Fruit fly (Drosophila melanogaster) whole organism, embryonic: Measurements from ENCODE around the gene CG9132.

Source experiments
- Antp ChIP-seq: fragments of 200-800 bp; sonication (Bioruptor generic); optimal IDR thresholded peaks from 3 replicates; lab custom pipeline; 2016; ENCODE audit warnings: missing biosample characterization, missing genetic modification characterization
- Atf-2 ChIP-seq: fragments of 200-800 bp; sonication (Bioruptor generic); optimal IDR thresholded peaks from 2 replicates; lab custom pipeline; 2016; ENCODE audit warnings: missing biosample characterization, missing genetic modification characterization
- Blimp-1 ChIP-seq: fragments of 200-800 bp; sonication (Bioruptor generic); optimal IDR thresholded peaks from 3 replicates; lab custom pipeline; 2018; ENCODE audit warnings: missing biosample characterization, missing genetic modification characterization, mild to moderate bottlenecking, moderate library complexity, missing genetic modification reagents
- CG10462 ChIP-seq: fragments of 200-800 bp; sonication (Bioruptor generic); optimal IDR thresholded peaks from 2 replicates; lab custom pipeline; 2016; ENCODE audit warnings: missing biosample characterization, missing genetic modification characterization
- CG12769 ChIP-seq: fragments of 200-800 bp; sonication (Bioruptor generic); optimal IDR thresholded peaks from 2 replicates; lab custom pipeline; 2019; ENCODE audit warnings: missing biosample characterization, mild to moderate bottlenecking, missing genetic modification characterization, moderate library complexity
- CG13123 ChIP-seq: fragments of 200-800 bp; sonication (Bioruptor generic); optimal IDR thresholded peaks from 2 replicates; lab custom pipeline; 2016; ENCODE audit warnings: missing biosample characterization, missing genetic modification characterization
- CG13287 ChIP-seq: fragments of 200-800 bp; sonication (Bioruptor generic); IDR thresholded peaks from 2 replicates; pipeline ENCODE4 v1.3.6; 2022; ENCODE audit warnings: missing biosample characterization, missing genetic modification characterization; ENCODE audit not compliant: partially characterized antibody
- CG13296 ChIP-seq: fragments of 200-800 bp; sonication (Bioruptor generic); optimal IDR thresholded peaks from 3 replicates; lab custom pipeline; 2018; ENCODE audit warnings: missing biosample characterization, mild to moderate bottlenecking, missing genetic modification characterization
- CG13424 ChIP-seq: fragments of 200-800 bp; sonication (Bioruptor generic); optimal IDR thresholded peaks from 2 replicates; lab custom pipeline; 2019; ENCODE audit warnings: missing biosample characterization, mild to moderate bottlenecking, missing genetic modification characterization, moderate library complexity
- CG13894 ChIP-seq: fragments of 200-800 bp; sonication (Bioruptor generic); optimal IDR thresholded peaks from 3 replicates; lab custom pipeline; 2018; ENCODE audit warnings: missing biosample characterization, mild to moderate bottlenecking, missing genetic modification characterization, moderate library complexity
- CG14441 ChIP-seq: fragments of 200-800 bp; sonication (Bioruptor generic); IDR thresholded peaks from 2 replicates; pipeline ENCODE4 v1.3.6; 2022; ENCODE audit warnings: missing biosample characterization, missing genetic modification characterization
- CG15514 ChIP-seq: fragments of 200-800 bp; sonication (Bioruptor generic); optimal IDR thresholded peaks from 3 replicates; lab custom pipeline; 2017; ENCODE audit warnings: missing biosample characterization, missing genetic modification characterization, mild to moderate bottlenecking, moderate library complexity, missing genetic modification reagents
- CG17385 ChIP-seq: fragments of 200-800 bp; sonication (Bioruptor generic); optimal IDR thresholded peaks from 3 replicates; lab custom pipeline; 2018; ENCODE audit warnings: missing biosample characterization, mild to moderate bottlenecking, missing genetic modification characterization
- CG17802 ChIP-seq: fragments of 200-800 bp; sonication (Bioruptor generic); optimal IDR thresholded peaks from 2 replicates; lab custom pipeline; 2018; ENCODE audit warnings: missing biosample characterization, mild to moderate bottlenecking, missing genetic modification characterization, moderate library complexity
- CG2199 ChIP-seq: fragments of 200-800 bp; sonication (Bioruptor generic); IDR thresholded peaks from 3 replicates; pipeline ENCODE4 v1.3.6; 2022; ENCODE audit warnings: missing biosample characterization, missing genetic modification characterization
- CG3847 ChIP-seq: fragments of 200-800 bp; sonication (Bioruptor generic); IDR thresholded peaks from 2 replicates; pipeline ENCODE4 v1.3.6; 2022; ENCODE audit warnings: missing biosample characterization, missing genetic modification characterization
- CG7839 ChIP-seq: fragments of 200-800 bp; sonication (Bioruptor generic); optimal IDR thresholded peaks from 3 replicates; lab custom pipeline; 2018; ENCODE audit warnings: missing biosample characterization, mild to moderate bottlenecking, missing genetic modification characterization, moderate library complexity
- CG8089 ChIP-seq: fragments of 200-800 bp; sonication (Bioruptor generic); optimal IDR thresholded peaks from 3 replicates; lab custom pipeline; 2016; ENCODE audit warnings: missing biosample characterization, missing genetic modification characterization
- CG8290 ChIP-seq, 3 experiments: fragments of 200-800 bp; sonication (Bioruptor generic); optimal IDR thresholded peaks; 2 replicates each; lab custom pipeline; 2016 to 2019; ENCODE audit warnings: missing biosample characterization in 3 of 3, missing genetic modification characterization in 3 of 3, mild to moderate bottlenecking in 2 of 3, moderate library complexity in 1 of 3
- D19B ChIP-seq: fragments of 200-800 bp; sonication (Bioruptor generic); optimal IDR thresholded peaks from 2 replicates; lab custom pipeline; 2017; ENCODE audit warnings: missing biosample characterization, mild to moderate bottlenecking, missing genetic modification characterization
- Doc3 ChIP-seq: fragments of 200-800 bp; sonication (Bioruptor generic); IDR thresholded peaks from 3 replicates; pipeline ENCODE4 v1.3.6; 2022; ENCODE audit warnings: missing biosample characterization, missing genetic modification characterization; ENCODE audit not compliant: partially characterized antibody
- Eip74EF ChIP-seq, 2 experiments: fragments of 200-800 bp in 1 of 2; fragments of >200 bp in 1 of 2; sonication (Bioruptor generic) in 1 of 2; optimal IDR thresholded peaks; 2 replicates each; lab custom pipeline; 2017 to 2019; ENCODE audit warnings: missing biosample characterization in 2 of 2, missing genetic modification characterization in 2 of 2, mild to moderate bottlenecking in 1 of 2, moderate library complexity in 1 of 2
- Fer1 ChIP-seq: fragments of 200-800 bp; sonication (Bioruptor generic); optimal IDR thresholded peaks from 2 replicates; lab custom pipeline; 2017; ENCODE audit warnings: missing biosample characterization, mild to moderate bottlenecking, missing genetic modification characterization
- H15 ChIP-seq: fragments of 200-800 bp; sonication (Bioruptor generic); IDR thresholded peaks from 3 replicates; pipeline ENCODE4 v1.3.6; 2022; ENCODE audit warnings: missing biosample characterization, missing genetic modification characterization
- Hmr ChIP-seq: fragments of 200-800 bp; sonication (Bioruptor generic); optimal IDR thresholded peaks from 3 replicates; lab custom pipeline; 2017; ENCODE audit warnings: mild to moderate bottlenecking, missing biosample characterization, missing genetic modification reagents, missing genetic modification characterization
- Kr ChIP-seq: fragments of 200-800 bp; sonication (Bioruptor generic); optimal IDR thresholded peaks from 2 replicates; lab custom pipeline; 2017; ENCODE audit warnings: missing biosample characterization, mild to moderate bottlenecking, missing genetic modification characterization
- Meics ChIP-seq: fragments of 200-800 bp; sonication (Bioruptor generic); optimal IDR thresholded peaks from 2 replicates; lab custom pipeline; 2017; ENCODE audit warnings: missing biosample characterization, mild to moderate bottlenecking, missing genetic modification characterization
- Oaz ChIP-seq: fragments of 200-800 bp; sonication (Bioruptor generic); IDR thresholded peaks from 2 replicates; pipeline ENCODE4 v1.3.6; 2022; ENCODE audit warnings: missing biosample characterization, missing genetic modification characterization
- Side ChIP-seq: fragments of 200-800 bp; sonication (Bioruptor generic); optimal IDR thresholded peaks from 2 replicates; lab custom pipeline; 2016; ENCODE audit warnings: missing biosample characterization, missing genetic modification characterization
- Trl ChIP-seq, 3 experiments: fragments of >200 bp in 2 of 3; fragments of 200-800 bp in 1 of 3; sonication (Bioruptor generic) in 1 of 3; optimal IDR thresholded peaks; 2 replicates in 1 of 3; 3 replicates in 2 of 3; lab custom pipeline; 2016 to 2017; ENCODE audit warnings: missing biosample characterization in 1 of 3, missing genetic modification characterization in 1 of 3
- caup ChIP-seq: fragments of 200-800 bp; sonication (Bioruptor generic); optimal IDR thresholded peaks from 3 replicates; lab custom pipeline; 2017; ENCODE audit warnings: missing biosample characterization, mild to moderate bottlenecking, missing genetic modification characterization, moderate library complexity; ENCODE audit not compliant: severe bottlenecking
- chinmo ChIP-seq: fragments of 200-800 bp; sonication (Bioruptor generic); IDR thresholded peaks from 4 replicates; pipeline ENCODE4 v1.3.6; 2022; ENCODE audit warnings: missing biosample characterization, missing genetic modification characterization; ENCODE audit not compliant: partially characterized antibody
- dpn ChIP-seq, 2 experiments: fragments of 200-800 bp; sonication (Bioruptor generic); optimal IDR thresholded peaks; 3 replicates each; lab custom pipeline; 2016; ENCODE audit warnings: missing biosample characterization in 2 of 2, missing genetic modification characterization in 2 of 2
- ewg ChIP-seq: fragments of 200-800 bp; sonication (Bioruptor generic); optimal IDR thresholded peaks from 3 replicates; lab custom pipeline; 2017; ENCODE audit warnings: mild to moderate bottlenecking, missing biosample characterization, missing genetic modification reagents, missing genetic modification characterization
- fd102C ChIP-seq: fragments of 200-800 bp; sonication (Bioruptor generic); optimal IDR thresholded peaks from 2 replicates; lab custom pipeline; 2018; ENCODE audit warnings: missing biosample characterization, mild to moderate bottlenecking, missing genetic modification characterization, moderate library complexity
- fd3F ChIP-seq: fragments of 200-800 bp; sonication (Bioruptor generic); optimal IDR thresholded peaks from 2 replicates; lab custom pipeline; 2018; ENCODE audit warnings: missing biosample characterization, mild to moderate bottlenecking, missing genetic modification characterization, moderate library complexity
- ftz-f1 ChIP-seq: fragments of 200-800 bp; sonication (Bioruptor generic); optimal IDR thresholded peaks from 2 replicates; lab custom pipeline; 2016; ENCODE audit warnings: missing biosample characterization, missing genetic modification characterization
- grn ChIP-seq: fragments of 200-800 bp; sonication (Bioruptor generic); optimal IDR thresholded peaks from 3 replicates; lab custom pipeline; 2017; ENCODE audit warnings: missing biosample characterization, missing genetic modification characterization
- gro ChIP-seq: fragments of 200-800 bp; sonication (Bioruptor generic); optimal IDR thresholded peaks from 2 replicates; lab custom pipeline; 2016; ENCODE audit warnings: missing biosample characterization, missing genetic modification characterization
- h ChIP-seq: fragments of >200 bp; optimal IDR thresholded peaks from 2 replicates; lab custom pipeline; 2017
- scrt ChIP-seq: fragments of 200-800 bp; sonication (Bioruptor generic); optimal IDR thresholded peaks from 2 replicates; lab custom pipeline; 2018; ENCODE audit warnings: missing biosample characterization, mild to moderate bottlenecking, missing genetic modification characterization, moderate library complexity
- sd ChIP-seq: fragments of 200-800 bp; sonication (Bioruptor generic); optimal IDR thresholded peaks from 3 replicates; lab custom pipeline; 2018; ENCODE audit warnings: missing biosample characterization, mild to moderate bottlenecking, missing genetic modification characterization, moderate library complexity
- shn ChIP-seq: fragments of 200-800 bp; sonication (Bioruptor generic); optimal IDR thresholded peaks from 3 replicates; lab custom pipeline; 2016; ENCODE audit warnings: missing biosample characterization, missing genetic modification characterization
- sqz ChIP-seq: fragments of 200-800 bp; sonication (Bioruptor generic); optimal IDR thresholded peaks from 3 replicates; lab custom pipeline; 2018; ENCODE audit warnings: missing biosample characterization, mild to moderate bottlenecking, missing genetic modification characterization
- sr ChIP-seq: fragments of 200-800 bp; sonication (Bioruptor generic); IDR thresholded peaks from 3 replicates; pipeline ENCODE4 v1.3.6; 2022; ENCODE audit warnings: missing biosample characterization, missing genetic modification characterization
- twi ChIP-seq: fragments of 200-800 bp; optimal IDR thresholded peaks from 2 replicates; lab custom pipeline; 2019; ENCODE audit warnings: missing biosample characterization, mild to moderate bottlenecking, missing genetic modification characterization, moderate library complexity
- usp ChIP-seq: fragments of >200 bp; optimal IDR thresholded peaks from 2 replicates; lab custom pipeline; 2017; ENCODE audit warnings: missing biosample characterization, missing genetic modification characterization
- vvl ChIP-seq: fragments of 200-800 bp; sonication (Bioruptor generic); IDR thresholded peaks from 2 replicates; pipeline ENCODE4 v1.3.6; 2022; ENCODE audit warnings: missing biosample characterization, missing genetic modification characterization
- z ChIP-seq: fragments of 200-800 bp; sonication (Bioruptor generic); IDR thresholded peaks from 3 replicates; pipeline ENCODE4 v1.3.6; 2022; ENCODE audit warnings: missing biosample characterization, missing genetic modification characterization

The CG9132 gene

DNA sequence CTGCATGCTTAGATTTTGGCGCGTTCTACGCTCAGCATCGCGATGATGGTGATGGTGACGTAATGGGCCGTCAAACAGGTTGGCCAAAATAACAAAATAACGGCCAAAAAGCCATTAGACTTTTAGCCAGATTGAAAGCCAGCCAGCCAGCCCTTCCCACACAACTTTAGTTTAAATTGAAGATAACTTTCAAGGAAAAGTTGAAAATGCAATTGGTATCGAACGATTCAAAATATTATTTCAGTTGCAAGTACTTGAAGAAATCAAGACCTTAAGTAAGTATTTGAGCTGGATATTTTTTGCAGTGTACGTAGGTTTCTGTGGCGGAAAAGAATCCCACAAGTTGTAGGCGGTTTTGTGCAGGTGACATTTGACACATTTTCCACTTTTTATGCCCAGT lies 19.5 kb downstream of the CG9132 start (continued):
- TF ChIP-seq fd102C (GFP tag; lab: Kevin White, UChicago) (no peak), H15 (GFP tag; lab: Robert Waterston, UW) (0 out of 3 replicates have a peak, but pooled peaks have one; percentile 20), dpn (GFP tag; optimal IDR thresholded peaks at IDR 0.05; lab: Kevin White, UChicago) (peak in 1 of 2 experiments; percentile 22), caup (GFP tag; lab: Kevin White, UChicago) (peak; percentile 34), CG15514 (GFP tag; lab: Kevin White, UChicago) (peak; percentile 34), CG13296 (GFP tag; lab: Kevin White, UChicago) (no peak), Antp (GFP tag; lab: Kevin White, UChicago) (peak; percentile 30), CG3847 (peak; percentile 50), CG17802 (peak; percentile 11), Eip74EF (GFP tag; optimal IDR thresholded peaks at IDR 0.05; lab: Kevin White, UChicago) (peak in 1 of 2 experiments; percentile 14), CG7839 (tag; lab: Kevin White, UChicago) (peak; percentile 37), CG17385 (GFP tag; lab: Kevin White, UChicago) (peak; percentile 6), CG14441 (0 out of 2 replicates have a peak, but pooled peaks have one; percentile 8), scrt (peak; percentile 16), fd3F (GFP tag; lab: Kevin White, UChicago) (peak; percentile 16), CG8089 (GFP tag; lab: Kevin White, UChicago) (peak; percentile 6), Fer1 (peak; percentile 35), ewg (GFP tag; lab: Kevin White, UChicago) (no peak), chinmo (no peak), CG12769 (peak; percentile 70), shn (peak; percentile 4), Kr (GFP tag; lab: Kevin White, UChicago) (no peak), Atf-2 (GFP tag; lab: Kevin White, UChicago) (peak; percentile 8), Side (GFP tag; lab: Kevin White, UChicago) (peak; percentile 24), CG13123 (GFP tag; lab: Kevin White, UChicago) (no peak)
- TF ChIP-seq, all 482 proteins: peak for 117

- TF ChIP-seq grn (GFP tag; lab: Kevin White, UChicago) (peak; percentile 86), CG13424 (no peak), Doc3 (GFP tag; lab: Robert Waterston, UW) (no peak), D19B (GFP tag; lab: Kevin White, UChicago) (peak; percentile 32), h (lab: Kevin White, UChicago) (no peak), CG13287 (GFP tag; lab: Robert Waterston, UW) (no peak; the same call in 1 of the 2 replicates), sqz (GFP tag; lab: Kevin White, UChicago) (peak; percentile 73), Trl (optimal IDR thresholded peaks at IDR 0.05; lab: Kevin White, UChicago) (peak; percentile 39 to 74), Trl (GFP tag; optimal IDR thresholded peaks at IDR 0.05; lab: Kevin White, UChicago) (no peak), twi (peak; percentile 8), Meics (GFP tag; lab: Kevin White, UChicago) (no peak), z (peak; percentile 76; the same call in 2 of the 3 replicates), CG13894 (tag; lab: Kevin White, UChicago) (peak; percentile 49), ftz-f1 (peak; percentile 97), gro (peak; percentile 37), CG8290 (GFP tag; optimal IDR thresholded peaks at IDR 0.05; lab: Kevin White, UChicago) (no peak), CG8290 (tag; optimal IDR thresholded peaks at IDR 0.05; lab: Kevin White, UChicago) (peak in 1 of 2 experiments; percentile 8), sr (GFP tag; lab: Robert Waterston, UW) (peak; percentile 37; the same call in 1 of the 3 replicates), sd (peak; percentile 75), vvl (GFP tag; lab: Robert Waterston, UW) (0 out of 2 replicates have a peak, but pooled peaks have one; percentile 18), usp (GFP tag; lab: Kevin White, UChicago) (no peak), CG12769 (peak; percentile 42), Blimp-1 (GFP tag; lab: Kevin White, UChicago) (no peak), CG10462 (GFP tag; lab: Kevin White, UChicago) (no peak), Oaz (no peak), CG2199 (GFP tag; lab: Robert Waterston, UW) (peak; percentile 37; the same call in 1 of the 3 replicates), Hmr (GFP tag; lab: Kevin White, UChicago) (peak; percentile 16)
These were observed 20.3 kb downstream of the CG9132 start for dm6 chrX:16780244-16780643.
